Worm (Caenorhabditis elegans) whole organism, L4 larva: ENCODE results near the gene H19J13.2.

Source experiments
- D1046.2 ChIP-seq: fragments of 200-800 bp; sonication (Bioruptor generic); IDR thresholded peaks from 2 replicates; pipeline ENCODE4 v1.3.6; 2022; ENCODE audit warnings: missing genetic modification characterization, missing compliant biosample characterization
- F44E2.7 ChIP-seq: fragments of 200-800 bp; sonication (Bioruptor generic); IDR thresholded peaks from 2 replicates; pipeline ENCODE4 v2.1.2; 2022; ENCODE audit warnings: missing genetic modification characterization, missing compliant biosample characterization
- R02D3.7 ChIP-seq: fragments of 150-350 bp; sonication (generic microtip); optimal IDR thresholded peaks from 3 replicates; lab custom pipeline; 2014; ENCODE audit warnings: missing biosample characterization, missing genetic modification characterization
- Y105C5A.15 ChIP-seq: fragments of 200-800 bp; sonication (Bioruptor generic); IDR thresholded peaks from 2 replicates; pipeline ENCODE4 v1.3.6; 2022; ENCODE audit warnings: missing genetic modification characterization, missing compliant biosample characterization
- aha-1 ChIP-seq: fragments of 150-350 bp; peaks from one replicate; lab custom pipeline; 2014; ENCODE audit warnings: missing biosample characterization, missing genetic modification characterization
- ceh-32 ChIP-seq: sonication (generic microtip); optimal IDR thresholded peaks from 2 replicates; lab custom pipeline; 2016; ENCODE audit warnings: mild to moderate bottlenecking, missing genetic modification characterization, missing compliant biosample characterization; ENCODE audit not compliant: poor library complexity
- ceh-44 ChIP-seq: fragments of 200-800 bp; sonication (Bioruptor generic); IDR thresholded peaks from 2 replicates; pipeline ENCODE4 v1.3.6; 2022; ENCODE audit warnings: missing genetic modification reagents, missing genetic modification characterization, missing compliant biosample characterization
- ceh-62 ChIP-seq: sonication (generic microtip); optimal IDR thresholded peaks from 2 replicates; lab custom pipeline; 2017; ENCODE audit warnings: missing biosample characterization, missing genetic modification characterization
- daf-12 ChIP-seq: fragments of 150-350 bp; optimal IDR thresholded peaks from 2 replicates; lab custom pipeline; 2014; ENCODE audit warnings: missing biosample characterization, missing genetic modification reagents, missing genetic modification characterization
- daf-16 ChIP-seq, 3 experiments: sonication (generic microtip); optimal IDR thresholded peaks; 2 replicates each; lab custom pipeline; 2016 to 2017; ENCODE audit warnings: missing genetic modification characterization in 3 of 3, missing genetic modification reagents in 3 of 3, mild to moderate bottlenecking in 2 of 3, missing compliant biosample characterization in 2 of 3, missing biosample characterization in 1 of 3, moderate library complexity in 1 of 3
- dmd-6 ChIP-seq: fragments of 200-800 bp; sonication (Bioruptor generic); IDR thresholded peaks from 2 replicates; pipeline ENCODE4 v1.3.6; 2022; ENCODE audit warnings: missing genetic modification reagents, missing genetic modification characterization, missing compliant biosample characterization
- dmd-9 ChIP-seq: fragments of 200-800 bp; sonication (Bioruptor generic); IDR thresholded peaks from 2 replicates; pipeline ENCODE4 v1.3.6; 2022; ENCODE audit warnings: missing genetic modification reagents, missing genetic modification characterization, missing compliant biosample characterization
- dve-1 ChIP-seq: sonication (generic microtip); optimal IDR thresholded peaks from 2 replicates; lab custom pipeline; 2017; ENCODE audit warnings: antibody characterized with exemption, mild to moderate bottlenecking, missing genetic modification characterization, missing compliant biosample characterization; ENCODE audit not compliant: insufficient read depth
- fkh-10 ChIP-seq: fragments of 150-350 bp; optimal IDR thresholded peaks from 2 replicates; lab custom pipeline; 2014; ENCODE audit warnings: missing biosample characterization, missing genetic modification reagents, missing genetic modification characterization
- fos-1 ChIP-seq: fragments of 150-350 bp; optimal IDR thresholded peaks from 2 replicates; lab custom pipeline; 2014; ENCODE audit warnings: missing biosample characterization, missing genetic modification characterization
- hlh-11 ChIP-seq: fragments of 200-800 bp; sonication (Bioruptor generic); optimal IDR thresholded peaks from 2 replicates; lab custom pipeline; 2018; ENCODE audit warnings: mild to moderate bottlenecking, missing genetic modification characterization, missing compliant biosample characterization
- jun-1 ChIP-seq: fragments of 150-350 bp; optimal IDR thresholded peaks from 2 replicates; lab custom pipeline; 2014; ENCODE audit warnings: missing biosample characterization, missing genetic modification reagents, missing genetic modification characterization
- lin-38 ChIP-seq: fragments of 200-800 bp; sonication (Bioruptor generic); IDR thresholded peaks from 2 replicates; pipeline ENCODE4 v1.3.6; 2022; ENCODE audit warnings: missing genetic modification reagents, missing genetic modification characterization, missing compliant biosample characterization
- lin-39 ChIP-seq: fragments of 150-350 bp; optimal IDR thresholded peaks from 2 replicates; lab custom pipeline; 2014; ENCODE audit warnings: missing biosample characterization, missing genetic modification reagents, missing genetic modification characterization
- lir-3 ChIP-seq: sonication (generic microtip); optimal IDR thresholded peaks from 2 replicates; lab custom pipeline; 2016; ENCODE audit warnings: mild to moderate bottlenecking, missing genetic modification characterization, missing compliant biosample characterization
- madf-5 ChIP-seq, 2 experiments: fragments of 200-800 bp; sonication (Bioruptor generic); IDR thresholded peaks; 2 replicates each; pipeline ENCODE4 v1.3.6; 2022; ENCODE audit warnings: missing compliant biosample characterization in 2 of 2, missing genetic modification characterization in 2 of 2
- mdt-29 ChIP-seq: fragments of 200-800 bp; sonication (Bioruptor generic); IDR thresholded peaks from 2 replicates; pipeline ENCODE4 v1.3.6; 2022; ENCODE audit warnings: missing genetic modification reagents, missing genetic modification characterization, missing compliant biosample characterization
- mxl-2 ChIP-seq: fragments of 200-800 bp; sonication (Bioruptor generic); conservative IDR thresholded peaks from 2 replicates; pipeline ENCODE4 v1.3.6; 2022; ENCODE audit warnings: missing genetic modification reagents, missing genetic modification characterization, missing compliant biosample characterization
- nhr-102 ChIP-seq: sonication (generic microtip); optimal IDR thresholded peaks from 2 replicates; lab custom pipeline; 2016; ENCODE audit warnings: mild to moderate bottlenecking, missing genetic modification characterization, moderate library complexity, missing compliant biosample characterization
- nhr-11 ChIP-seq: fragments of 150-350 bp; optimal IDR thresholded peaks from 2 replicates; lab custom pipeline; 2014; ENCODE audit warnings: missing biosample characterization, missing genetic modification characterization
- nhr-111 ChIP-seq: fragments of 200-800 bp; sonication (Bioruptor generic); optimal IDR thresholded peaks from 2 replicates; lab custom pipeline; 2018; ENCODE audit warnings: mild to moderate bottlenecking, missing genetic modification characterization, missing compliant biosample characterization
- nhr-237 ChIP-seq: sonication (generic microtip); optimal IDR thresholded peaks from 2 replicates; lab custom pipeline; 2017; ENCODE audit warnings: missing biosample characterization, missing genetic modification characterization
- nhr-28 ChIP-seq: fragments of 150-350 bp; optimal IDR thresholded peaks from 2 replicates; lab custom pipeline; 2014; ENCODE audit warnings: missing biosample characterization, missing genetic modification characterization
- nhr-48 ChIP-seq: sonication (generic microtip); optimal IDR thresholded peaks from 2 replicates; lab custom pipeline; 2016; ENCODE audit warnings: mild to moderate bottlenecking, missing genetic modification characterization, missing compliant biosample characterization
- nhr-6 ChIP-seq: fragments of 150-350 bp; optimal IDR thresholded peaks from 2 replicates; lab custom pipeline; 2014; ENCODE audit warnings: missing biosample characterization, missing genetic modification characterization
- nhr-76 ChIP-seq: fragments of 150-350 bp; optimal IDR thresholded peaks from 2 replicates; lab custom pipeline; 2014; ENCODE audit warnings: missing biosample characterization, missing genetic modification characterization
- php-3 ChIP-seq: fragments of 200-800 bp; sonication (Bioruptor generic); IDR thresholded peaks from 2 replicates; pipeline ENCODE4 v1.3.6; 2022; ENCODE audit warnings: missing genetic modification reagents, missing genetic modification characterization, missing compliant biosample characterization
- pqm-1 ChIP-seq: sonication (generic microtip); optimal IDR thresholded peaks from 2 replicates; lab custom pipeline; 2017; ENCODE audit warnings: missing biosample characterization, missing genetic modification characterization
- rbr-2 ChIP-seq: sonication (generic microtip); optimal IDR thresholded peaks from 2 replicates; lab custom pipeline; 2016; ENCODE audit warnings: missing genotype, missing genetic modification characterization, missing compliant biosample characterization
- skn-1 ChIP-seq: fragments of 150-350 bp; optimal IDR thresholded peaks from 2 replicates; lab custom pipeline; 2014; ENCODE audit warnings: missing biosample characterization, missing genetic modification characterization
- snpc-1.2 ChIP-seq: fragments of 200-800 bp; sonication (Bioruptor generic); IDR thresholded peaks from 2 replicates; pipeline ENCODE4 v1.3.6; 2022; ENCODE audit warnings: missing genetic modification reagents, missing genetic modification characterization, missing compliant biosample characterization
- snpc-4 ChIP-seq: fragments of 150-350 bp; optimal IDR thresholded peaks from 2 replicates; lab custom pipeline; 2014; ENCODE audit warnings: missing biosample characterization, missing genetic modification characterization
- unc-130 ChIP-seq: sonication (generic microtip); optimal IDR thresholded peaks from 2 replicates; lab custom pipeline; 2016; ENCODE audit warnings: missing genetic modification reagents, missing genetic modification characterization, missing compliant biosample characterization
- unc-39 ChIP-seq: sonication (generic microtip); optimal IDR thresholded peaks from 2 replicates; lab custom pipeline; 2017; ENCODE audit warnings: missing biosample characterization, missing genetic modification characterization
- unc-62 ChIP-seq, 3 experiments: fragments of 150-350 bp in 1 of 3; sonication (generic microtip); optimal IDR thresholded peaks in 2 of 3; peaks in 1 of 3; 1 replicate in 1 of 3; 2 replicates in 2 of 3; lab custom pipeline; 2014 to 2017; ENCODE audit warnings: missing biosample characterization in 3 of 3, missing genetic modification characterization in 3 of 3, missing genetic modification reagents in 3 of 3, missing genotype in 1 of 3
- zfp-3 ChIP-seq: fragments of 200-800 bp; sonication (Bioruptor generic); conservative IDR thresholded peaks from 2 replicates; pipeline ENCODE4 v1.3.6; 2022; ENCODE audit warnings: missing genetic modification reagents, missing genetic modification characterization, missing compliant biosample characterization
- zip-11 ChIP-seq: fragments of 200-800 bp; sonication (Bioruptor generic); IDR thresholded peaks from 2 replicates; pipeline ENCODE4 v1.3.6; 2022; ENCODE audit warnings: missing genetic modification characterization, missing compliant biosample characterization

Gene H19J13.2

ce11 chrX:12234424-12234823, 39.3 kb downstream of the H19J13.2 start (continued):
- TF ChIP-seq nhr-102 (tag; lab: Kevin White, UChicago) (no peak), pqm-1 (tag; lab: Kevin White, UChicago) (peak; percentile 21), zfp-3 (GFP tag; lab: Robert Waterston, UW) (no peak), R02D3.7 (tag; lab: Kevin White, UChicago) (no peak), nhr-6 (tag; lab: Kevin White, UChicago) (peak; percentile 74), zip-11 (GFP tag; lab: Robert Waterston, UW) (no peak), Y105C5A.15 (no peak), nhr-237 (no peak), madf-5 (GFP tag; IDR thresholded peaks at IDR 0.05; lab: Robert Waterston, UW) (no peak), fos-1 (tag; lab: Kevin White, UChicago) (no peak), snpc-1.2 (GFP tag; lab: Robert Waterston, UW) (no peak), F44E2.7 (GFP tag; lab: Robert Waterston, UW) (no peak), ceh-62 (tag; lab: Kevin White, UChicago) (no peak), mdt-29 (GFP tag; lab: Robert Waterston, UW) (no peak), unc-130 (GFP tag; lab: Kevin White, UChicago) (no peak), skn-1 (no peak), nhr-76 (tag; lab: Kevin White, UChicago) (no peak), unc-62 (GFP tag; optimal IDR thresholded peaks at IDR 0.05 in 1 of 2; lab: Kevin White, UChicago) (no peak), unc-62 (tag; optimal IDR thresholded peaks at IDR 0.05; lab: Kevin White, UChicago) (no peak), nhr-28 (tag; lab: Kevin White, UChicago) (peak; percentile 16), rbr-2 (tag; lab: Kevin White, UChicago) (no peak)

ce11 chrX:12230357-12230756, 43.4 kb downstream of the H19J13.2 start:
- peak; percentile 90 for TF ChIP-seq php-3 (GFP tag; lab: Robert Waterston, UW)
- peak; percentile 29 for TF ChIP-seq nhr-48 (tag; lab: Kevin White, UChicago)
- peak; percentile 72 for TF ChIP-seq hlh-11 (tag; lab: Kevin White, UChicago)
- peak; percentile 79 for TF ChIP-seq dmd-6
- TF ChIP-seq aha-1 (tag; lab: Kevin White, UChicago), result peak; percentile 62
- peak in 1 of 2 experiments; percentile 36 for TF ChIP-seq daf-16 (GFP tag; optimal IDR thresholded peaks at IDR 0.05; lab: Kevin White, UChicago)
- TF ChIP-seq daf-16 (tag; optimal IDR thresholded peaks at IDR 0.05; lab: Kevin White, UChicago), result peak; percentile 95
- TF ChIP-seq nhr-28 (tag; lab: Kevin White, UChicago), result peak; percentile 41
- peak; percentile 71 for TF ChIP-seq dve-1
- TF ChIP-seq snpc-4 (tag; lab: Kevin White, UChicago), result no peak
- TF ChIP-seq lir-3, result no peak
- TF ChIP-seq lin-39, result no peak

DNA sequence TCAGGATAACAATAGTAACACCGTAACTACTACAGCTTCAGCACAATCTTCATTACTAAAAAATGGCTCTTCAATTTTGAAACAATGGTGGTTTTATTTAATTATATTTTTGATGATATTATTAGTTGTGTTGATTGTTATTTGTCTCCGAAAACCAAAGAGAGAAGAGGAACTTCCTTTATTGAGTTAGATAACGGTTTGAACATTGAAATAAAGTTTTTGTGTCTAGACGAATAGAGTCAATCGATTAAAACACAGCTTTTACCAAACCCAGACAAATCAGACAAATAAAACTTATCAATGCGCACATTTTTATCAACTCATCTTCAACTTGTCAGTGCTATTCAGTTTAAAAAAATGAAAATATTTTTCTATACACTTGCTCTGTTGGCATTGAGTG, 44.1 kb downstream of the H19J13.2 start, which contains the start of gene cest-7:
cest-7 (plus strand) TSS at position 301 of the 400 bp plus-strand sequence.
- TF ChIP-seq lin-39 (no peak), daf-16 (GFP tag; optimal IDR thresholded peaks at IDR 0.05; lab: Kevin White, UChicago) (no peak), daf-16 (tag; optimal IDR thresholded peaks at IDR 0.05; lab: Kevin White, UChicago) (peak; percentile 82)

- TF ChIP-seq unc-39 (tag; lab: Kevin White, UChicago) (no peak), dmd-9 (GFP tag; lab: Robert Waterston, UW) (no peak), nhr-111 (no peak), snpc-4 (tag; lab: Kevin White, UChicago) (no peak), D1046.2 (GFP tag; lab: Robert Waterston, UW) (no peak), fkh-10 (GFP tag; lab: Kevin White, UChicago) (no peak), nhr-11 (tag; lab: Kevin White, UChicago) (no peak), jun-1 (tag; lab: Kevin White, UChicago) (no peak), daf-12 (tag; lab: Kevin White, UChicago) (no peak), php-3 (GFP tag; lab: Robert Waterston, UW) (no peak), mxl-2 (GFP tag; lab: Robert Waterston, UW) (no peak), nhr-48 (tag; lab: Kevin White, UChicago) (no peak), ceh-32 (tag; lab: Kevin White, UChicago) (no peak), lin-38 (GFP tag; lab: Robert Waterston, UW) (no peak), ceh-44 (GFP tag; lab: Robert Waterston, UW) (no peak)
These were observed 46.6 kb downstream of the H19J13.2 start for ce11 chrX:12227130-12227529.
